3 worm cellular contexts compared by ENCODE assay signal in the genomic region with DNA sequence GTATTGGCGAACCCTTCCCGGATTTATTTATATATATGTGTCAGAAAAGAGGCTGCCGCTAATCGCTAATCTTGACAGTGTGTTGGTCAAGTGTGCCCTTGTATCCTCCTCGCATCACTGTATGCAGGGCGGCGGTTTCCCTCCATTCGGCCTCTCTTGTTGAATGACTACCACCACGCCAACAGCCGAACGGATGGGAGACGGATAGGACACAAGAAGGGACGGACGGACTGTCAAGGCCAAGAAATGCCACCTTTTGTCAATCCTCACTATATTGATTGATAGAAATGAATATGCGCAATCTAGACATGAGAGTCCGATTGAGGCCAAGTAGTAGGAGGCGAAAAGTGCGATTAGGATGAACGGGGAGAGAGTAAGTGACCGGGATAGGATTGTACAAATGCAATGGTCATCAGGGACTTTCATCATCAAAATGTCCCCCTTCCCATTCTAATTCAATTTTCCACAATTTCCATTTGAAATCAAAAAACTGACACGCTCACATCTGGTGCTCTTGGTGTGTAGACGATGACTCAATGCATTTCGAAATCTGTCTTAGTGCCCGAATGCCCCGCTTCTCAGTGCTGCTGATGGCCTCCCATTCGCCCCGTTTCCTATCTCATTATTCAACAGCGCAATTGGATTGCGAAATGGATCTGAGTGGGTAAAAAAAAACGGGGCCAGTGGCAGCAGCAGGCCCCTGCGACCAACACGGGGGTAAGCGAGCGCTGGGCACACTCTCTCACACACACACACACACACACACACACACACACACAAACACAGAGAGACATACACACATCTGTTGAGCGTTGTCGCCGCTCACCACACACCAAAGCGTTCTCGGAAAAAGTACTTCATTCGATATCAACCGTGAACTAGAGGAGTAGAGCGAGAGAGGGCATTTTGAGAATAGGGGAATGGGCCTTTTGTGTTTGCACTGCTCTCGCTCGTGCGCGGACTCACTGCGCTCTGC.
TF ChIP-seq lines count a peak whose summit lies in the region.

No protein-coding gene starts in this region.

TF ChIP-seq in whole organism, L2 larva, 48 proteins besides CTCF, POLR2A, EP300 and RAD21 (continued from another document):
- TF ChIP-seq lin-39 (tag; optimal IDR thresholded peaks at IDR 0.05; lab: Kevin White, UChicago) (no peak), nhr-25 (tag; optimal IDR thresholded peaks at IDR 0.05; lab: Kevin White, UChicago) (peak; percentile 37), ztf-11 (tag; optimal IDR thresholded peaks at IDR 0.05; lab: Kevin White, UChicago) (peak; percentile 10), nhr-11 (tag; optimal IDR thresholded peaks at IDR 0.05; lab: Kevin White, UChicago) (no peak), blmp-1 (tag; optimal IDR thresholded peaks at IDR 0.05; lab: Kevin White, UChicago; ENCODE audit: insufficient read depth) (peak; percentile 16), aly-2 (tag; optimal IDR thresholded peaks at IDR 0.05; lab: Kevin White, UChicago) (no peak), ZK546.5 (tag; optimal IDR thresholded peaks at IDR 0.05; lab: Kevin White, UChicago) (no peak), elt-3 (tag; optimal IDR thresholded peaks at IDR 0.05; lab: Kevin White, UChicago) (no peak), fos-1 (tag; optimal IDR thresholded peaks at IDR 0.05; lab: Kevin White, UChicago) (no peak), sma-3 (GFP tag; optimal IDR thresholded peaks at IDR 0.05; lab: Kevin White, UChicago) (no peak), egl-27 (tag; optimal IDR thresholded peaks at IDR 0.05; lab: Kevin White, UChicago) (peak; percentile 50), lin-13 (GFP tag; optimal IDR thresholded peaks at IDR 0.05; lab: Kevin White, UChicago) (peak; percentile 55), mdl-1 (tag; optimal IDR thresholded peaks at IDR 0.05; lab: Kevin White, UChicago) (peak; percentile 28 to 41), unc-55 (GFP tag; optimal IDR thresholded peaks at IDR 0.05; lab: Kevin White, UChicago) (peak; percentile 63), F13H6.1 (tag; optimal IDR thresholded peaks at IDR 0.05; lab: Kevin White, UChicago) (peak; percentile 87), lin-11 (tag; optimal IDR thresholded peaks at IDR 0.05; lab: Kevin White, UChicago) (peak; percentile 57), crh-2 (tag; optimal IDR thresholded peaks at IDR 0.05; lab: Kevin White, UChicago) (peak; percentile 58), dmd-4 (tag; optimal IDR thresholded peaks at IDR 0.05; lab: Kevin White, UChicago) (no peak), ztf-4 (tag; optimal IDR thresholded peaks at IDR 0.05; lab: Kevin White, UChicago) (peak; percentile 51), zag-1 (tag; optimal IDR thresholded peaks at IDR 0.05; lab: Kevin White, UChicago) (peak; percentile 78), skn-1 (tag; optimal IDR thresholded peaks at IDR 0.05; lab: Kevin White, UChicago) (no peak), ama-1 (optimal IDR thresholded peaks at IDR 0.05; lab: Kevin White, UChicago) (no peak), nhr-12 (tag; optimal IDR thresholded peaks at IDR 0.05; lab: Kevin White, UChicago) (no peak), lsy-2 (tag; optimal IDR thresholded peaks at IDR 0.05; lab: Kevin White, UChicago) (peak in 1 of 2 experiments; percentile 55), nhr-77 (tag; optimal IDR thresholded peaks at IDR 0.05; lab: Kevin White, UChicago) (no peak), Y55F3AM.14 (GFP tag; optimal IDR thresholded peaks at IDR 0.05; lab: Kevin White, UChicago) (peak; percentile 8), nhr-23 (tag; optimal IDR thresholded peaks at IDR 0.05; lab: Kevin White, UChicago) (no peak), nhr-237 (tag; optimal IDR thresholded peaks at IDR 0.05; lab: Kevin White, UChicago) (no peak)

TF ChIP-seq in whole organism, L4 larva, 104 proteins besides CTCF, POLR2A, EP300 and RAD21 (continued from another document and continues in another):
- TF ChIP-seq dve-1 (tag; optimal IDR thresholded peaks at IDR 0.05; lab: Kevin White, UChicago; ENCODE audit: insufficient read depth) (peak; percentile 46), unc-39 (tag; optimal IDR thresholded peaks at IDR 0.05; lab: Kevin White, UChicago) (no peak), F26F4.8 (GFP tag; conservative IDR thresholded peaks at IDR 0.05; lab: Robert Waterston, UW) (no peak), madf-9 (GFP tag; conservative IDR thresholded peaks at IDR 0.05; lab: Robert Waterston, UW) (0 out of 2 replicates have a peak, but pooled peaks have one; percentile 5), T26A8.4 (GFP tag; IDR thresholded peaks at IDR 0.05; lab: Robert Waterston, UW) (peak; percentile 34; the same call in 1 of the 2 replicates), spr-3 (GFP tag; optimal IDR thresholded peaks at IDR 0.05; lab: Kevin White, UChicago) (no peak), nhr-111 (GFP tag; optimal IDR thresholded peaks at IDR 0.05; lab: Kevin White, UChicago) (no peak), hif-1 (tag; optimal IDR thresholded peaks at IDR 0.05; lab: Kevin White, UChicago) (peak in 1 of 2 experiments; percentile 46), jun-1 (tag; optimal IDR thresholded peaks at IDR 0.05; lab: Kevin White, UChicago) (no peak), dmd-9 (GFP tag; IDR thresholded peaks at IDR 0.05; lab: Robert Waterston, UW) (0 out of 2 replicates have a peak, but pooled peaks have one; percentile 35), daf-8 (GFP tag; IDR thresholded peaks at IDR 0.05; lab: Robert Waterston, UW) (no peak), zfp-2 (tag; optimal IDR thresholded peaks at IDR 0.05; lab: Kevin White, UChicago) (no peak), ceh-20 (GFP tag; IDR thresholded peaks at IDR 0.05; lab: Robert Waterston, UW) (peak; percentile 39; the same call in 1 of the 2 replicates), lin-1 (GFP tag; IDR thresholded peaks at IDR 0.05; lab: Robert Waterston, UW) (no peak), ztf-11 (tag; optimal IDR thresholded peaks at IDR 0.05; lab: Kevin White, UChicago) (no peak), daf-16 (GFP tag; optimal IDR thresholded peaks at IDR 0.05; lab: Kevin White, UChicago) (peak in 1 of 2 experiments; percentile 32), daf-16 (tag; optimal IDR thresholded peaks at IDR 0.05; lab: Kevin White, UChicago) (no peak), ceh-62 (tag; optimal IDR thresholded peaks at IDR 0.05; lab: Kevin White, UChicago) (no peak), ceh-28 (tag; optimal IDR thresholded peaks at IDR 0.05; lab: Kevin White, UChicago) (no peak), mep-1 (tag; optimal IDR thresholded peaks at IDR 0.05; lab: Kevin White, UChicago) (peak; percentile 87), unc-62 (GFP tag; optimal IDR thresholded peaks at IDR 0.05 in 1 of 2; lab: Kevin White, UChicago) (peak in 1 of 2 experiments; percentile 85), unc-62 (tag; optimal IDR thresholded peaks at IDR 0.05; lab: Kevin White, UChicago) (no peak), zip-2 (tag; optimal IDR thresholded peaks at IDR 0.05; lab: Kevin White, UChicago) (no peak), T20F7.1 (GFP tag; optimal IDR thresholded peaks at IDR 0.05; lab: Kevin White, UChicago) (no peak), ces-1 (GFP tag; optimal IDR thresholded peaks at IDR 0.05; lab: Kevin White, UChicago) (no peak), mdl-1 (tag; optimal IDR thresholded peaks at IDR 0.05; lab: Kevin White, UChicago) (peak in 1 of 2 experiments; percentile 50), mxl-3 (GFP tag; optimal IDR thresholded peaks at IDR 0.05; lab: Kevin White, UChicago) (peak; percentile 64), Y75B8A.6 (GFP tag; IDR thresholded peaks at IDR 0.05; lab: Robert Waterston, UW) (no peak), ctbp-1 (GFP tag; IDR thresholded peaks at IDR 0.05; lab: Robert Waterston, UW) (peak; percentile 76), mes-2 (tag; optimal IDR thresholded peaks at IDR 0.05; lab: Kevin White, UChicago; ENCODE audit: poor library complexity, severe bottlenecking) (peak; percentile 50), php-3 (GFP tag; IDR thresholded peaks at IDR 0.05; lab: Robert Waterston, UW) (0 out of 2 replicates have a peak, but pooled peaks have one; percentile 34), skn-1 (tag; optimal IDR thresholded peaks at IDR 0.05; lab: Kevin White, UChicago) (no peak), lin-39 (tag; optimal IDR thresholded peaks at IDR 0.05; lab: Kevin White, UChicago) (no peak), hlh-30 (tag; optimal IDR thresholded peaks at IDR 0.05; lab: Kevin White, UChicago; ENCODE audit: insufficient read depth) (peak; percentile 49), pha-4 (GFP tag; IDR thresholded peaks at IDR 0.05; lab: Robert Waterston, UW) (peak; percentile 67), pha-4 (tag; optimal IDR thresholded peaks at IDR 0.05; lab: Kevin White, UChicago) (no peak), saeg-2 (GFP tag; IDR thresholded peaks at IDR 0.05; lab: Robert Waterston, UW) (0 out of 2 replicates have a peak, but pooled peaks have one; percentile 15), F49E8.2 (tag; optimal IDR thresholded peaks at IDR 0.05; lab: Kevin White, UChicago; ENCODE audit: borderline replicate concordance) (no peak), lin-38 (GFP tag; IDR thresholded peaks at IDR 0.05; lab: Robert Waterston, UW) (peak; percentile 46), snpc-4 (tag; optimal IDR thresholded peaks at IDR 0.05; lab: Kevin White, UChicago) (no peak), Y105C5A.15 (GFP tag; IDR thresholded peaks at IDR 0.05; lab: Robert Waterston, UW) (no peak), lin-29 (GFP tag; IDR thresholded peaks at IDR 0.05; lab: Robert Waterston, UW) (no peak), rbr-2 (tag; optimal IDR thresholded peaks at IDR 0.05; lab: Kevin White, UChicago) (peak; percentile 74), lin-13 (GFP tag; optimal IDR thresholded peaks at IDR 0.05; lab: Kevin White, UChicago) (peak; percentile 17), zip-11 (GFP tag; IDR thresholded peaks at IDR 0.05; lab: Robert Waterston, UW) (no peak), nhr-11 (tag; optimal IDR thresholded peaks at IDR 0.05; lab: Kevin White, UChicago) (peak; percentile 40)

TF ChIP-seq in whole organism, late embryonic, 69 proteins besides CTCF, POLR2A, EP300 and RAD21 (continued from another document):
- TF ChIP-seq lin-11 (tag; optimal IDR thresholded peaks at IDR 0.05; lab: Kevin White, UChicago) = peak; percentile 36
- no peak for TF ChIP-seq sdc-2 (tag; optimal IDR thresholded peaks at IDR 0.05; lab: Kevin White, UChicago)
- TF ChIP-seq ceh-22 (tag; optimal IDR thresholded peaks at IDR 0.05; lab: Kevin White, UChicago) = peak; percentile 40
